Fruit fly (Drosophila melanogaster): ENCODE results near the gene CG42237.

Gene CG42237

dm6 chrX:13090656-13091261 is 24.2 kb upstream of the CG42237 start, which contains the start of gene lic:
TSS of gene lic (plus strand) at chrX:13091145.
- TF ChIP-seq CG4496 (GFP tag; IDR thresholded peaks at IDR 0.05), result no peak
- TF ChIP-seq CG13204 (GFP tag; optimal IDR thresholded peaks at IDR 0.05), result no peak
- TF ChIP-seq CG10348 (GFP tag; IDR thresholded peaks at IDR 0.05), result no peak
- no peak for TF ChIP-seq EcR (GFP tag; optimal IDR thresholded peaks at IDR 0.05)
- no peak for TF ChIP-seq Ets98B (GFP tag; IDR thresholded peaks at IDR 0.05)
- no peak for TF ChIP-seq rn (GFP tag; IDR thresholded peaks at IDR 0.05)
- no peak for TF ChIP-seq CG15710 (tag; optimal IDR thresholded peaks at IDR 0.05)

- TF ChIP-seq CG12605 (GFP tag; IDR thresholded peaks at IDR 0.05) (no peak), gl (tag; optimal IDR thresholded peaks at IDR 0.05) (no peak), rn (GFP tag; IDR thresholded peaks at IDR 0.05) (no peak), CG8301 (tag; optimal IDR thresholded peaks at IDR 0.05) (no peak), Snoo (tag; optimal IDR thresholded peaks at IDR 0.05) (no peak), Pif1B (GFP tag; optimal IDR thresholded peaks at IDR 0.05) (no peak), CG13204 (GFP tag; optimal IDR thresholded peaks at IDR 0.05) (no peak), CG4496 (GFP tag; IDR thresholded peaks at IDR 0.05) (no peak), D1 (tag; optimal IDR thresholded peaks at IDR 0.05) (no peak), CG10348 (GFP tag; IDR thresholded peaks at IDR 0.05) (no peak), CG9948 (tag; optimal IDR thresholded peaks at IDR 0.05) (no peak), CG17806 (tag; optimal IDR thresholded peaks at IDR 0.05) (no peak), CG14655 (GFP tag; optimal IDR thresholded peaks at IDR 0.05) (no peak), CG8159 (tag; optimal IDR thresholded peaks at IDR 0.05) (no peak), Ets98B (GFP tag; IDR thresholded peaks at IDR 0.05) (no peak)
Measured at dm6 chrX:13091859-13092258, 23.1 kb upstream of the CG42237 start.

- TF ChIP-seq Pif1B (GFP tag; optimal IDR thresholded peaks at IDR 0.05) (peak; percentile 57), Pif1A (GFP tag; optimal IDR thresholded peaks at IDR 0.05) (peak; percentile 61), CG10348 (GFP tag; IDR thresholded peaks at IDR 0.05) (no peak), CG13204 (GFP tag; optimal IDR thresholded peaks at IDR 0.05) (no peak), CG4496 (GFP tag; IDR thresholded peaks at IDR 0.05) (peak; percentile 69; the same call in 2 of the 3 replicates), CG34367 (tag; optimal IDR thresholded peaks at IDR 0.05) (peak; percentile 30), CG15710 (tag; optimal IDR thresholded peaks at IDR 0.05) (peak; percentile 59), Ets98B (GFP tag; IDR thresholded peaks at IDR 0.05) (peak; percentile 76), CG9948 (tag; optimal IDR thresholded peaks at IDR 0.05) (peak; percentile 23), rn (GFP tag; IDR thresholded peaks at IDR 0.05) (0 out of 2 replicates have a peak, but pooled peaks have one; percentile 10), Snoo (tag; optimal IDR thresholded peaks at IDR 0.05) (peak; percentile 63), CG17806 (tag; optimal IDR thresholded peaks at IDR 0.05) (peak; percentile 54), CG8301 (tag; optimal IDR thresholded peaks at IDR 0.05) (peak; percentile 24), EcR (GFP tag; optimal IDR thresholded peaks at IDR 0.05) (no peak), fd96Ca (GFP tag; IDR thresholded peaks at IDR 0.05) (peak; percentile 77; the same call in 2 of the 3 replicates), CG12605 (GFP tag; IDR thresholded peaks at IDR 0.05) (peak; percentile 62), gl (tag; optimal IDR thresholded peaks at IDR 0.05) (peak; percentile 30), CG14655 (GFP tag; optimal IDR thresholded peaks at IDR 0.05) (no peak), D1 (tag; optimal IDR thresholded peaks at IDR 0.05) (no peak), CG8159 (tag; optimal IDR thresholded peaks at IDR 0.05) (peak; percentile 42), CG32121 (GFP tag; IDR thresholded peaks at IDR 0.05) (peak; percentile 74)
Measured at dm6 chrX:13094085-13094764, 20.7 kb upstream of the CG42237 start, which contains the start of gene CG2200. TSS of gene CG2200 (plus strand) at chrX:13094299.

- TF ChIP-seq Pif1B (GFP tag; optimal IDR thresholded peaks at IDR 0.05) (peak; percentile 59), rn (GFP tag; IDR thresholded peaks at IDR 0.05) (peak; percentile 38; the same call in 1 of the 2 replicates), CG8301 (tag; optimal IDR thresholded peaks at IDR 0.05) (peak; percentile 47), CG17806 (tag; optimal IDR thresholded peaks at IDR 0.05) (peak; percentile 43), CG15710 (tag; optimal IDR thresholded peaks at IDR 0.05) (peak; percentile 55), CG10348 (GFP tag; IDR thresholded peaks at IDR 0.05) (0 out of 2 replicates have a peak, but pooled peaks have one; percentile 33), EcR (GFP tag; optimal IDR thresholded peaks at IDR 0.05) (no peak), Ets98B (GFP tag; IDR thresholded peaks at IDR 0.05) (peak; percentile 76), CG9948 (tag; optimal IDR thresholded peaks at IDR 0.05) (peak; percentile 52), Snoo (tag; optimal IDR thresholded peaks at IDR 0.05) (peak; percentile 73), D1 (tag; optimal IDR thresholded peaks at IDR 0.05) (no peak), CG4496 (GFP tag; IDR thresholded peaks at IDR 0.05) (peak; percentile 90), gl (tag; optimal IDR thresholded peaks at IDR 0.05) (no peak), CG34367 (tag; optimal IDR thresholded peaks at IDR 0.05) (peak; percentile 29), CG32121 (GFP tag; IDR thresholded peaks at IDR 0.05) (peak; percentile 76; the same call in 1 of the 2 replicates), fd96Ca (GFP tag; IDR thresholded peaks at IDR 0.05) (peak; percentile 81), CG13204 (GFP tag; optimal IDR thresholded peaks at IDR 0.05) (no peak), Pif1A (GFP tag; optimal IDR thresholded peaks at IDR 0.05) (peak; percentile 44), CG12605 (GFP tag; IDR thresholded peaks at IDR 0.05) (peak; percentile 37; the same call in 1 of the 2 replicates), CG8159 (tag; optimal IDR thresholded peaks at IDR 0.05) (peak; percentile 28), CG14655 (GFP tag; optimal IDR thresholded peaks at IDR 0.05) (no peak)
Measured at dm6 chrX:13099919-13100318, 15.0 kb upstream of the CG42237 start.

- TF ChIP-seq CG15710 (tag; optimal IDR thresholded peaks at IDR 0.05) (no peak), Ets98B (GFP tag; IDR thresholded peaks at IDR 0.05) (no peak), gl (tag; optimal IDR thresholded peaks at IDR 0.05) (no peak), Snoo (tag; optimal IDR thresholded peaks at IDR 0.05) (no peak), CG12605 (GFP tag; IDR thresholded peaks at IDR 0.05) (no peak), Pif1A (GFP tag; optimal IDR thresholded peaks at IDR 0.05) (no peak), EcR (GFP tag; optimal IDR thresholded peaks at IDR 0.05) (no peak), CG13204 (GFP tag; optimal IDR thresholded peaks at IDR 0.05) (no peak)
Measured at dm6 chrX:13101817-13102216, 13.1 kb upstream of the CG42237 start.
